Worm (Caenorhabditis elegans) whole organism, L1 larva: ENCODE measurements around the gene nhr-286.

Experiments
- dpl-1 ChIP-seq, 3 experiments: fragments of 150-350 bp in 2 of 3; sonication (generic microtip) in 1 of 3; optimal IDR thresholded peaks; 2 replicates each; lab custom pipeline; 2014 to 2017; ENCODE audit warnings: missing biosample characterization in 3 of 3, missing genetic modification characterization in 3 of 3, missing genetic modification reagents in 3 of 3
- egl-13 ChIP-seq: sonication (generic microtip); optimal IDR thresholded peaks from 2 replicates; lab custom pipeline; 2016; ENCODE audit warnings: missing genotype, missing genetic modification reagents, missing genetic modification characterization, missing compliant biosample characterization
- lin-13 ChIP-seq: fragments of 150-350 bp; optimal IDR thresholded peaks from 2 replicates; lab custom pipeline; 2014; ENCODE audit warnings: missing biosample characterization, missing genetic modification reagents, missing genetic modification characterization
- nhr-76 ChIP-seq: sonication (generic microtip); optimal IDR thresholded peaks from 2 replicates; lab custom pipeline; 2017; ENCODE audit warnings: missing biosample characterization, missing genetic modification characterization
- snpc-4 ChIP-seq: fragments of 150-350 bp; optimal IDR thresholded peaks from 2 replicates; lab custom pipeline; 2014; ENCODE audit warnings: missing biosample characterization, missing genetic modification characterization
- tbx-2 ChIP-seq: sonication (generic microtip); optimal IDR thresholded peaks from 2 replicates; lab custom pipeline; 2016; ENCODE audit warnings: missing genetic modification characterization, missing compliant biosample characterization
- unc-86 ChIP-seq: sonication (generic microtip); optimal IDR thresholded peaks from 2 replicates; lab custom pipeline; 2016; ENCODE audit warnings: missing genetic modification characterization, missing compliant biosample characterization

DNA sequence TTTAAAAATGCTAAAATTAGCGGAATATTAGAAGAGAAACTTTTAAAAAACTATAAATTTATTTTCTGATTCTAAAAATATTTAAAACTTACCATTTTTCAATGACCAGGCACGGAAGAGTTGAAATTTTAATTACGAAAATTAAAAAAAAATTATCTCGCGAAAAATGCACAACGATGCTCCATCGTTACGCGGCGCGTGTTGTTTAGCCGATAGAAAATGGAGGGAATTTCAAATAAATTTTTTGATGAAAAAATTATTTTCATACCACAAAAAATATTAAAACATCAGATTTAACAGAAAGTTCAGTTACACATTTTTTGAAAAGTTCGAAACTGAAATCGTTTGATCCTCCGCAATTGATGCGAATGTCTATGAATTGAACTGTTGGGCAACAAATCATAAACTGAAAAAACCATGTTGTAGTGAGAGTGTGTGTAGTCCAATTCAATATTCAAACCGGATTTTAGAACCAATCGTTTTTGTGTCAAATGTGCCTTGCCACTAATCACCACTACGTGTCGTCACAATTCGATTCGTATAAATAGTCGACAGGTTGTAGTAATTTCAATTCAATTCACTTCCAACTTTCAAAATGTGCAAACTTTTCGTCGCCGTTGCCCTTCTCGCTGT is 40.2 kb downstream of the nhr-286 start, which contains the start of the genes tofu-2 and spig-1:
- TF ChIP-seq unc-86 (tag; lab: Kevin White, UChicago) (no peak), egl-13 (no peak), snpc-4 (tag; lab: Kevin White, UChicago) (no peak), lin-13 (GFP tag; lab: Kevin White, UChicago) (no peak), tbx-2 (tag; lab: Kevin White, UChicago) (no peak), nhr-76 (no peak), dpl-1 (GFP tag; optimal IDR thresholded peaks at IDR 0.05; lab: Kevin White, UChicago) (no peak)
